Worm (Caenorhabditis elegans) whole organism, L2 larva: Measurements from ENCODE around the gene syx-3.
A peak's percentile ranks its signal among the peaks of the same experiment; 100 is the strongest.

Experiments
- C34F6.9 ChIP-seq: fragments of 150-350 bp; optimal IDR thresholded peaks from 2 replicates; lab custom pipeline; 2014; ENCODE audit warnings: missing biosample characterization, missing genetic modification characterization
- F13H6.1 ChIP-seq: sonication (generic microtip); optimal IDR thresholded peaks from 2 replicates; lab custom pipeline; 2016; ENCODE audit warnings: missing genetic modification characterization, missing compliant biosample characterization
- R02D3.7 ChIP-seq: fragments of 150-350 bp; optimal IDR thresholded peaks from 2 replicates; lab custom pipeline; 2014; ENCODE audit warnings: missing biosample characterization, missing genetic modification characterization
- Y55F3AM.14 ChIP-seq: fragments of 200-800 bp; sonication (Bioruptor generic); optimal IDR thresholded peaks from 2 replicates; lab custom pipeline; 2018; ENCODE audit warnings: mild to moderate bottlenecking, missing genetic modification characterization, missing compliant biosample characterization
- ZK546.5 ChIP-seq: sonication (generic microtip); optimal IDR thresholded peaks from 2 replicates; lab custom pipeline; 2017; ENCODE audit warnings: missing biosample characterization, missing genetic modification characterization
- aly-2 ChIP-seq: fragments of 150-350 bp; optimal IDR thresholded peaks from 2 replicates; lab custom pipeline; 2014; ENCODE audit warnings: missing biosample characterization, missing genetic modification characterization
- ama-1 ChIP-seq: fragments of 150-350 bp; optimal IDR thresholded peaks from 2 replicates; lab custom pipeline; 2018; ENCODE audit warnings: inconsistent platforms
- blmp-1 ChIP-seq: sonication (generic microtip); optimal IDR thresholded peaks from 2 replicates; lab custom pipeline; 2017; ENCODE audit warnings: missing genetic modification characterization, mild to moderate bottlenecking, missing compliant biosample characterization, antibody characterized with exemption, moderate library complexity; ENCODE audit not compliant: insufficient read depth
- ceh-16 ChIP-seq: fragments of 150-350 bp; optimal IDR thresholded peaks from 2 replicates; lab custom pipeline; 2014; ENCODE audit warnings: missing biosample characterization, missing genetic modification characterization
- ceh-82 ChIP-seq: fragments of 150-350 bp; optimal IDR thresholded peaks from 2 replicates; lab custom pipeline; 2014; ENCODE audit warnings: missing biosample characterization, missing genetic modification characterization
- dmd-4 ChIP-seq: sonication (generic microtip); optimal IDR thresholded peaks from 2 replicates; lab custom pipeline; 2017; ENCODE audit warnings: missing biosample characterization, missing genetic modification characterization
- egl-27 ChIP-seq: sonication (generic microtip); optimal IDR thresholded peaks from 3 replicates; lab custom pipeline; 2017; ENCODE audit warnings: missing biosample characterization, missing genetic modification reagents, missing genetic modification characterization
- elt-1 ChIP-seq: fragments of 150-350 bp; optimal IDR thresholded peaks from 2 replicates; lab custom pipeline; 2014; ENCODE audit warnings: missing biosample characterization, missing genetic modification characterization
- elt-3 ChIP-seq: sonication (generic microtip); optimal IDR thresholded peaks from 2 replicates; lab custom pipeline; 2017; ENCODE audit warnings: missing biosample characterization, missing genetic modification characterization
- fos-1 ChIP-seq: fragments of 150-350 bp; optimal IDR thresholded peaks from 2 replicates; lab custom pipeline; 2014; ENCODE audit warnings: missing biosample characterization, missing genetic modification characterization
- lin-11 ChIP-seq: fragments of 150-350 bp; sonication (generic microtip); optimal IDR thresholded peaks from 2 replicates; lab custom pipeline; 2014; ENCODE audit warnings: missing biosample characterization, missing genetic modification characterization, inconsistent platforms, mixed read lengths
- lin-39 ChIP-seq: fragments of 150-350 bp; optimal IDR thresholded peaks from 2 replicates; lab custom pipeline; 2014; ENCODE audit warnings: missing biosample characterization, missing genetic modification reagents, missing genetic modification characterization
- mab-5 ChIP-seq: fragments of 150-350 bp; optimal IDR thresholded peaks from 2 replicates; lab custom pipeline; 2014; ENCODE audit warnings: missing biosample characterization, missing genetic modification characterization
- mdl-1 ChIP-seq, 2 experiments: fragments of 150-350 bp in 1 of 2; sonication (generic microtip) in 1 of 2; optimal IDR thresholded peaks; 2 replicates each; lab custom pipeline; 2017; ENCODE audit warnings: missing biosample characterization in 2 of 2, missing genetic modification characterization in 2 of 2
- nhr-10 ChIP-seq: sonication (generic microtip); optimal IDR thresholded peaks from 2 replicates; lab custom pipeline; 2017; ENCODE audit warnings: missing biosample characterization, missing genetic modification characterization
- nhr-12 ChIP-seq: fragments of 150-350 bp; optimal IDR thresholded peaks from 2 replicates; lab custom pipeline; 2014; ENCODE audit warnings: missing biosample characterization, missing genetic modification characterization
- nhr-129 ChIP-seq: fragments of 150-350 bp; optimal IDR thresholded peaks from 2 replicates; lab custom pipeline; 2014; ENCODE audit warnings: missing biosample characterization, missing genetic modification characterization
- nhr-23 ChIP-seq: fragments of 150-350 bp; optimal IDR thresholded peaks from 2 replicates; lab custom pipeline; 2014; ENCODE audit warnings: missing biosample characterization, missing genetic modification reagents, missing genetic modification characterization
- nhr-237 ChIP-seq: fragments of 150-350 bp; optimal IDR thresholded peaks from 2 replicates; lab custom pipeline; 2014; ENCODE audit warnings: missing biosample characterization, missing genetic modification characterization
- nhr-25 ChIP-seq: fragments of 150-350 bp; sonication (generic microtip); optimal IDR thresholded peaks from 3 replicates; lab custom pipeline; 2014; ENCODE audit warnings: missing biosample characterization, missing genetic modification characterization
- nhr-6 ChIP-seq: fragments of 150-350 bp; optimal IDR thresholded peaks from 2 replicates; lab custom pipeline; 2014; ENCODE audit warnings: missing biosample characterization, missing genetic modification characterization
- peb-1 ChIP-seq: fragments of 150-350 bp; optimal IDR thresholded peaks from 2 replicates; lab custom pipeline; 2014; ENCODE audit warnings: missing biosample characterization, missing genetic modification characterization
- sem-4 ChIP-seq: fragments of 150-350 bp; optimal IDR thresholded peaks from 2 replicates; lab custom pipeline; 2014; ENCODE audit warnings: missing biosample characterization, missing genetic modification reagents, missing genetic modification characterization
- sma-3 ChIP-seq: sonication (generic microtip); optimal IDR thresholded peaks from 2 replicates; lab custom pipeline; 2016; ENCODE audit warnings: missing genetic modification reagents, missing genetic modification characterization, missing compliant biosample characterization
- sma-9 ChIP-seq, 2 experiments: fragments of 150-350 bp in 1 of 2; sonication (generic microtip) in 1 of 2; optimal IDR thresholded peaks; 2 replicates each; lab custom pipeline; 2014 to 2016; ENCODE audit warnings: missing genetic modification characterization in 2 of 2, mild to moderate bottlenecking in 1 of 2, missing biosample characterization in 1 of 2, missing compliant biosample characterization in 1 of 2, missing genetic modification reagents in 1 of 2, moderate library complexity in 1 of 2
- snpc-4 ChIP-seq: fragments of 150-350 bp; optimal IDR thresholded peaks from 2 replicates; lab custom pipeline; 2014; ENCODE audit warnings: missing biosample characterization, missing genetic modification characterization
- zag-1 ChIP-seq: fragments of 150-350 bp; optimal IDR thresholded peaks from 2 replicates; lab custom pipeline; 2014; ENCODE audit warnings: missing biosample characterization, missing genetic modification characterization
- ztf-1 ChIP-seq: fragments of 200-800 bp; sonication (Bioruptor generic); conservative IDR thresholded peaks from 2 replicates; pipeline ENCODE4 v1.3.6; 2022; ENCODE audit warnings: missing genetic modification characterization, missing compliant biosample characterization
- ztf-11 ChIP-seq: sonication (generic microtip); optimal IDR thresholded peaks from 2 replicates; lab custom pipeline; 2017; ENCODE audit warnings: missing biosample characterization, missing genetic modification characterization
- ztf-4 ChIP-seq: fragments of 150-350 bp; optimal IDR thresholded peaks from 2 replicates; lab custom pipeline; 2014; ENCODE audit warnings: missing biosample characterization, missing genetic modification characterization

syx-3 gene

DNA sequence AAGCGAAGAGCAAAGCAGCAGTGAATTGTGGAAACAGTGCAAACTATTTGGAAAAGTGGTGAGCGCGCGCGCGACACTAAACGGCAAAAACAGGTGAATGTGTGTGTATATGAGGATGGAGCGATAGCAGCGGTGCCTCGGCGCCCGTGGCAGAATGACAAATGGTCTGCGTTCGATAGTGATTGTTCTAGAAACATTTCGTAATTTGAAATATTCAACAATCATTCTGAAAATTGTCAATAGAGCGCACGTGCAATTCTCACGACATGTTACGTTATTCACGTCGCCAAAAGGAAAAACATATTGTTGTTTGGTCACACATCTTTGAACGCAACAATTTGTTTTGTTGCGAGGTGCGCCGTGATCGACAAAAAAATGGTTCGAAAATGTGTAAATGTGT is 6.4 kb downstream of the syx-3 start (continued):
- no peak for TF ChIP-seq egl-27 (tag; lab: Kevin White, UChicago)
- no peak for TF ChIP-seq ZK546.5 (tag; lab: Kevin White, UChicago)
- no peak for TF ChIP-seq elt-3 (tag; lab: Kevin White, UChicago)
- TF ChIP-seq lin-39, result no peak
- TF ChIP-seq sma-3 (GFP tag; lab: Kevin White, UChicago), result no peak
- TF ChIP-seq blmp-1 (tag; lab: Kevin White, UChicago), result no peak
- TF ChIP-seq sma-9 (GFP tag; optimal IDR thresholded peaks at IDR 0.05; lab: Kevin White, UChicago), result no peak
- no peak for TF ChIP-seq sma-9 (tag; optimal IDR thresholded peaks at IDR 0.05; lab: Kevin White, UChicago)
- TF ChIP-seq ceh-16 (tag; lab: Kevin White, UChicago), result no peak
- TF ChIP-seq lin-11, result peak; percentile 7
- no peak for TF ChIP-seq zag-1 (tag; lab: Kevin White, UChicago)
- TF ChIP-seq ztf-11 (tag; lab: Kevin White, UChicago), result no peak

DNA sequence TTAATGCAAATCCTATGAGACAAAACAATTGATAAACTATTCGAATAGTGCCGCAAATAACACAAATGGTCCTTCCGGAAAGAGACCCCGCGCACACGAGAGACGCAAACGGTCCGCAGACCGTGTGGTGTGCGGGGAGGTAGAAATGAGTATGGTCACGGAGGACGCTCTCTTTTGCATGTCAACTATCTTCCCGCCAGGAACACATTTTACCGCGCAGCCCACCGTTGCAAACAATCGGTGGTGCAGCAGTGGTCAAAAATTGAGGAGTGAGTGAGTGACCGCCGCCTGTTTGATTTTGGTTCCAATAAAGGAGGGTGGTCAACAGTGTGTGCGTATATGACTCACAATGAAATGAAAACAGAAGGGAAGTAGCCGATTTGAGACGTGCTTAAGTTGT is 11.8 kb downstream of the syx-3 start:
- no peak for TF ChIP-seq ama-1
- TF ChIP-seq egl-27 (tag; lab: Kevin White, UChicago), result no peak
- no peak for TF ChIP-seq elt-1 (tag; lab: Kevin White, UChicago)
- TF ChIP-seq nhr-10, result no peak
- TF ChIP-seq nhr-129, result no peak
- no peak for TF ChIP-seq ceh-82 (tag; lab: Kevin White, UChicago)
- no peak for TF ChIP-seq R02D3.7
- TF ChIP-seq nhr-25 (tag; lab: Kevin White, UChicago), result no peak
- TF ChIP-seq lin-11, result no peak
- no peak for TF ChIP-seq mab-5 (tag; lab: Kevin White, UChicago)
- TF ChIP-seq peb-1, result no peak
- no peak for TF ChIP-seq sma-3 (GFP tag; lab: Kevin White, UChicago)
- no peak for TF ChIP-seq elt-3 (tag; lab: Kevin White, UChicago)
- TF ChIP-seq ztf-4 (tag; lab: Kevin White, UChicago), result no peak
- no peak for TF ChIP-seq fos-1

DNA sequence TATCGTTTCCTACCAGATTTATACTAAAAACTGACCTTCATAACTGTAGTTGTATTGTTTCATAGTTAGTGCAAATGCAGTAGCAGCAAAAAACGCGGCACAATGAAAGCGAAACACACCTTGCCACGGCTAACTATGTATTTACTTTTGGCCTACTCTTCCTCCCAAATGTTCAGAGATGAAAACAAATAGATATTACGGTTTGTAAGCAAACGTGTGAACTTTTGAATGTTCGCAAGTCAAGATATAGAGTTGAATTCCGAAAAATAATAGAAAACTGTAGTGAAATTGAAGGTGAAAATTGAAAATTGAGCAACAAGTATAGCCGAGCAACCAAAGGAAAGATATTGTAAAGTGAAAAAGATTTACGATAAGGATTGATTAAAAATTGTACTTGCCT is 15.3 kb downstream of the syx-3 start, which contains the start of gene chtl-1:
Gene chtl-1, minus strand, starts transcription at position 101 of the 400 bp plus-strand sequence.
- TF ChIP-seq nhr-129 (no peak), zag-1 (tag; lab: Kevin White, UChicago) (no peak), sma-9 (GFP tag; optimal IDR thresholded peaks at IDR 0.05; lab: Kevin White, UChicago) (no peak), sma-9 (tag; optimal IDR thresholded peaks at IDR 0.05; lab: Kevin White, UChicago) (no peak), nhr-237 (no peak), C34F6.9 (no peak), ztf-1 (GFP tag; lab: Robert Waterston, UW) (no peak), ama-1 (no peak), F13H6.1 (tag; lab: Kevin White, UChicago) (no peak)

DNA sequence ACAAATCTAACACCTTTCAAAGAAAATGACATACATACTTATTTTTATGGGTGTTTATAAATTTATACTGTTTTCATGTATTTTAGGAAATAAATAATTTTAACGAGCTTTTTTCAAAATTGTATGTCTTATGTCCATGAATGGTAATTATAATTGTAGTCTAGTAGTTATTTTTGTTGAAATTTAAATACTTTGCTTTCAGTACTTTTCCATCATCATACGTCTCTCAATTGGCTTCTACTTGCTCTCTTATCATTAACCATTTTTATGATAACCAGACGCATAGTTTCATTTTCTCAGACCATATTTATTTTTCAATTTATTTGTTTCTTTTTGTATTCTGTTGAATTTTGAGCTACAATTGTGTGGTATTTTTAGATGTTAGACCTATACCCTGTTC is 16.5 kb downstream of the syx-3 start, which contains the start of gene F35C8.5:
Gene F35C8.5, plus strand, starts transcription at position 377 of the 400 bp plus-strand sequence.
- TF ChIP-seq lin-11 (no peak), C34F6.9 (no peak), ztf-1 (GFP tag; lab: Robert Waterston, UW) (no peak), egl-27 (tag; lab: Kevin White, UChicago) (no peak), elt-1 (tag; lab: Kevin White, UChicago) (no peak), fos-1 (peak; percentile 38), blmp-1 (tag; lab: Kevin White, UChicago) (no peak), snpc-4 (tag; lab: Kevin White, UChicago) (no peak)

DNA sequence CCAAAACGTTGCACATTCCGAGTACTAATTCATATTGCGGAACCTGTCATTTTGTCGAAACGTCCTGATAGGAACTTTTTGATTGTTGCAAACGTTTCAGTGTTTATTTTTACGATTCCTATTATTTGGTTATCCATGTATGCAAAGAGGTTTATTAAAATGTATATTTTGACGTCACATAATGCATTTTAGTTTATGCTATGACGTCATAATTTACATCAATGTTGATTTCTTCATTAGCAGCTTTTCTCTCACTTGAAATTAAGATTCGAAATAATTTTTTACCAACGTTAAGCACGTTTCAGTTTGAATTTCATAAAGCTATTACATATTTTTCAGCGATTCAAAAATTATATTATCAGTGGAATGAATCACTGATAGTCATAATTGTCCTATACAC is 17.7 kb downstream of the syx-3 start:
- no peak for TF ChIP-seq nhr-12 (tag; lab: Kevin White, UChicago)
- TF ChIP-seq dmd-4 (tag; lab: Kevin White, UChicago), result no peak
- TF ChIP-seq aly-2, result no peak
- no peak for TF ChIP-seq Y55F3AM.14 (GFP tag; lab: Kevin White, UChicago)
- TF ChIP-seq nhr-25 (tag; lab: Kevin White, UChicago), result no peak
- no peak for TF ChIP-seq zag-1 (tag; lab: Kevin White, UChicago)
- no peak for TF ChIP-seq elt-1 (tag; lab: Kevin White, UChicago)
- TF ChIP-seq lin-39, result no peak
- TF ChIP-seq nhr-23 (tag; lab: Kevin White, UChicago), result no peak
- no peak for TF ChIP-seq sem-4 (tag; lab: Kevin White, UChicago)
- no peak for TF ChIP-seq nhr-129
- no peak for TF ChIP-seq mdl-1 (tag; optimal IDR thresholded peaks at IDR 0.05; lab: Kevin White, UChicago)
- no peak for TF ChIP-seq nhr-6
- no peak for TF ChIP-seq sma-9 (GFP tag; optimal IDR thresholded peaks at IDR 0.05; lab: Kevin White, UChicago)
- no peak for TF ChIP-seq sma-9 (tag; optimal IDR thresholded peaks at IDR 0.05; lab: Kevin White, UChicago)
